Fruit fly (Drosophila melanogaster): ENCODE data around the gene CG43373.

Gene CG43373

DNA sequence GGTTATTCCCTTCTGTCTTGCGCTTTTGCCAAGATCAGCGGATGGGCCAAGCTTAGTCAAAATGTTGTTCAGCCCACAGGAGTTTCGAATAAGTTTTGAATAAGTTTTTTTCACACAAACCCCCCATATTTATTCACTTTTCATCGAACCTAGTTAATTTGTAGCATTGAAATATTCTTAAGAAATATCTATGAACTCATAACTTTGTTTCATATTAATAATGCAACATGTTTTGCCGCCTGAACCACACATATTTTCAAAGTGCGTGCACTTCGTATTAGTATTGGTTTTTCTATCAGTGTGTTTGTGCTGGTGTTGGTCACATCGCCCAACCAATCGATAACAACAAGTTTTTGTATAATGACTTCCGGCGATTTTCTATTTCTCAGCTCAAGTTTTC lies 56.7 kb downstream of the CG43373 start (continued):
- TF ChIP-seq Abd-B (GFP tag; optimal IDR thresholded peaks at IDR 0.05) (no peak), CG10979 (tag; optimal IDR thresholded peaks at IDR 0.05) (peak; percentile 53), CG12236 (GFP tag; optimal IDR thresholded peaks at IDR 0.05) (no peak), CG7556 (GFP tag; optimal IDR thresholded peaks at IDR 0.05) (peak; percentile 6), CG6683 (GFP tag; optimal IDR thresholded peaks at IDR 0.05) (no peak), CHES-1-like (GFP tag; optimal IDR thresholded peaks at IDR 0.05) (no peak), CG11695 (GFP tag; IDR thresholded peaks at IDR 0.05) (peak; percentile 69; the same call in 2 of the 3 replicates), CG7839 (tag; optimal IDR thresholded peaks at IDR 0.05) (peak; percentile 52), fru (optimal IDR thresholded peaks at IDR 0.05) (no peak), CG14710 (tag; optimal IDR thresholded peaks at IDR 0.05) (no peak), Pdp1 (GFP tag; optimal IDR thresholded peaks at IDR 0.05) (peak; percentile 35 to 39), odd (GFP tag; optimal IDR thresholded peaks at IDR 0.05) (no peak), Asciz (GFP tag; optimal IDR thresholded peaks at IDR 0.05) (peak; percentile 69), ssp (GFP tag; IDR thresholded peaks at IDR 0.05) (0 out of 2 replicates have a peak, but pooled peaks have one; percentile 13)

DNA sequence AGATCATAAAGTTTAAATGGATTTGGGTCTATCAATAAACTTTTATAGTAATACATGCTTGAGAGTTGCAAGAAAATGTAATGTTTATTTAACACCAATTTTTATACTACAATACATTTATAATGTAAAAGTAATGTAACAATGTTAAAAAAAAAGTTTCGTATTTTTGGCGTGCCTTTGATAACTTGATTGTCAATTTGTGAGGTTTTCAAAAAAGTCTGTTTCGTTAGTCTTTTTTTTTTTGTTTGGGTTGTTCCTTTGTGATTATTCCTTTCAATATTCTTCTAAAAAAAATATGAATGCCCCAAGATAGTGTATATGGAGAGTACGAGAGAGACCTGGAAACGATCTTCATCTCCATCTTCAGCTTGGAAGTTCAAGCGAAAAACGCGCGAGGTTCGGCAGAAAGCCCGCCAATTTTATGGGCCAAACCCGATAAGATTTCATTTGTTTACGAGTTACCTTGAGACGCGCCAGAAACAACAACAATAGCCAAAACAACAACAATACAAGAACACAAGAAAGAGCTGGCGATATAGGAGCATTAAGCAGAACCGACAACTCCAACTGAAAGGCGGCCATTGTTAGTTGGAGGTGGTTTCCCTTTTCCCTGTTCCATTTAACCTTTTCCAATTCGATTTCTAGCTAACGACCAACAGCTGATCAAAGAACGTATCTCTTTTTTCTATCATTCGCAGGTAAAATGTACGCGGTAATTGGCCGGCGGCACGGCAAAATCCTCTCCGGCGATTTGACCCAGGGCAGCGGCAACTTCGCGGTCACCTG lies 58.2 kb downstream of the CG43373 start:
- TF ChIP-seq insv (GFP tag; optimal IDR thresholded peaks at IDR 0.05) (peak; percentile 6 to 93), CG9876 (GFP tag; optimal IDR thresholded peaks at IDR 0.05) (no peak), CG12299 (tag; optimal IDR thresholded peaks at IDR 0.05) (no peak), CG15479 (GFP tag; optimal IDR thresholded peaks at IDR 0.05) (peak; percentile 8), CG4360 (GFP tag; IDR thresholded peaks at IDR 0.05) (peak; percentile 81), Ets65A (GFP tag) (no peak), zen (tag; optimal IDR thresholded peaks at IDR 0.05) (peak; percentile 64), tll (GFP tag; optimal IDR thresholded peaks at IDR 0.05) (peak in 1 of 2 experiments; percentile 56)

DNA sequence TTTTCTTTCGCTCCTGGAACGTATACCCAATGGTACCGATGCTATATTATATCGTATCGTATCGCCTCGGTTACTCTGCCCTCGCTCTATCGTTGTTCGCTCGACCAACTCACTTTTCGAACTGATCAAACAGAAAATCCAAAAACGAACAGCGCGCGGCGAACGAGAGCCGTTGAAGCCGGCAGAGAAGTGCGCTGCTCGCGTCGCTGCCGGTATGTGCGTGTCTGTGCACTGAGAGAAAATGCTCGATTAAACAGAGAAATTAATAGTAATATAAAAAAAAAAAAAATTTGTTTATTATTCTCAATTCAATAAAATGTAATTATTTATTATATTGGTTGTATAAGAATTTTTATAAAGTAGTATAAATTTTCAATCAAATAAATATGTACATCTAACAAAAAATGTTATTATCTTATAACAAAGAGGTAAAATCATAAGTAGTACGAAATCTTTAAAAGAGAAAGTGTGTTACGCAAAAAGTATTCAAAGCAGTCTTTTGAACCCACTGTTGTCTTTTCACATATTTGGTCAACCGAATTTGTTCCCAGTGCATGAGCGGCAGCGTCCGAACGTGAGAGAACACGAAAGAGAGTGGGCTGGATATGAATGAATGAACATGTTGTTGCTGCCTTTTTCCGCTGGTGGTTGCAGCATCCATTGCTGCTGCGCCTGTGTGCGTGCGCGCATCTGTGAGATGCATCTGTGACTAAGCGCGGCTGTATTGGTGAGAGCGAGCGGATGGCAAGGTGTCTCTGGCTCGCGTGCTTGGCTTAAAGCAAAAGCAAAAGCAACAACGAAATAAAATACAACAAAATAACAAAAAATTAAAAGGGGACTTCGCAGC lies 59.4 kb downstream of the CG43373 start, which contains the start of gene aos:
aos (minus strand) TSS at position 127 of the 847 bp plus-strand sequence.
- TF ChIP-seq CG9876 (GFP tag; optimal IDR thresholded peaks at IDR 0.05) (no peak), pros (GFP tag; optimal IDR thresholded peaks at IDR 0.05) (no peak), esg (GFP tag; conservative IDR thresholded peaks at IDR 0.05) (peak; percentile 80), Camta (GFP tag; optimal IDR thresholded peaks at IDR 0.05) (peak; percentile 5), Rfx (GFP tag; IDR thresholded peaks at IDR 0.05) (peak; percentile 80), gsb (GFP tag; IDR thresholded peaks at IDR 0.05) (peak; percentile 63; the same call in 1 of the 2 replicates), CG6175 (GFP tag; IDR thresholded peaks at IDR 0.05) (peak; percentile 50; the same call in 1 of the 3 replicates), repo (GFP tag; optimal IDR thresholded peaks at IDR 0.05) (no peak), CG8944 (GFP tag; optimal IDR thresholded peaks at IDR 0.05) (no peak), ken (GFP tag; IDR thresholded peaks at IDR 0.05) (no peak), hkb (optimal IDR thresholded peaks at IDR 0.05) (no peak), hkb (GFP tag; IDR thresholded peaks at IDR 0.05) (peak; percentile 86), CTCF (GFP tag; optimal IDR thresholded peaks at IDR 0.05) (peak; percentile 42), h (optimal IDR thresholded peaks at IDR 0.05) (no peak), trh (GFP tag; optimal IDR thresholded peaks at IDR 0.05) (peak; percentile 62), Dek (tag; optimal IDR thresholded peaks at IDR 0.05) (peak; percentile 83), CG13296 (GFP tag; optimal IDR thresholded peaks at IDR 0.05) (peak; percentile 87), Oli (tag; optimal IDR thresholded peaks at IDR 0.05) (peak; percentile 93), CG7928 (GFP tag; optimal IDR thresholded peaks at IDR 0.05) (peak; percentile 40), CG7786 (GFP tag; optimal IDR thresholded peaks at IDR 0.05) (peak; percentile 40), CG12942 (GFP tag; optimal IDR thresholded peaks at IDR 0.05) (peak; percentile 83), Bteb2 (GFP tag; optimal IDR thresholded peaks at IDR 0.05) (no peak), tll (GFP tag; optimal IDR thresholded peaks at IDR 0.05) (no peak), CG13775 (GFP tag; optimal IDR thresholded peaks at IDR 0.05) (peak; percentile 97), pzg (GFP tag; optimal IDR thresholded peaks at IDR 0.05) (no peak), Drgx (GFP tag; IDR thresholded peaks at IDR 0.05) (peak; percentile 81), CG6689 (GFP tag; IDR thresholded peaks at IDR 0.05) (peak; percentile 92)
